Fruit fly (Drosophila melanogaster) whole organism, embryonic: Measurements from ENCODE around the gene CG17855.

ENCODE experiments used
- Awh ChIP-seq: fragments of 200-800 bp; sonication (Bioruptor generic); IDR thresholded peaks from 2 replicates; pipeline ENCODE4, ENCODE4 v1.3.6; 2022; ENCODE audit warnings: missing biosample characterization, missing genetic modification characterization
- CG1024 ChIP-seq: fragments of 200-800 bp; sonication (Bioruptor generic); IDR thresholded peaks from 2 replicates; pipeline ENCODE4 v1.3.6; 2022; ENCODE audit warnings: missing biosample characterization, missing genetic modification characterization
- CG10321 ChIP-seq: fragments of 200-800 bp; sonication (Bioruptor generic); IDR thresholded peaks from 2 replicates; pipeline ENCODE4 v1.3.6; 2022; ENCODE audit warnings: missing biosample characterization, missing genetic modification characterization
- CG10431 ChIP-seq: fragments of 200-800 bp; sonication (Bioruptor generic); optimal IDR thresholded peaks from 3 replicates; lab custom pipeline; 2018; ENCODE audit warnings: missing biosample characterization, mild to moderate bottlenecking, missing genetic modification characterization
- CG10959 ChIP-seq: fragments of 200-800 bp; sonication (Bioruptor generic); IDR thresholded peaks from 2 replicates; pipeline ENCODE4 v1.3.6; 2022; ENCODE audit warnings: missing biosample characterization, missing genetic modification characterization
- CG11085 ChIP-seq: fragments of 200-800 bp; sonication (Bioruptor generic); IDR thresholded peaks from 2 replicates; pipeline ENCODE4 v1.3.6; 2022; ENCODE audit warnings: missing biosample characterization, missing genetic modification characterization
- CG11398 ChIP-seq: fragments of 200-800 bp; sonication (Bioruptor generic); optimal IDR thresholded peaks from 2 replicates; lab custom pipeline; 2016; ENCODE audit warnings: missing biosample characterization, missing genetic modification characterization
- CG12391 ChIP-seq: fragments of 200-800 bp; sonication (Bioruptor generic); optimal IDR thresholded peaks from 3 replicates; lab custom pipeline; 2018; ENCODE audit warnings: missing biosample characterization, mild to moderate bottlenecking, missing genetic modification characterization, moderate library complexity
- CG13287 ChIP-seq: fragments of 200-800 bp; sonication (Bioruptor generic); IDR thresholded peaks from 2 replicates; pipeline ENCODE4 v1.3.6; 2022; ENCODE audit warnings: missing biosample characterization, missing genetic modification characterization; ENCODE audit not compliant: partially characterized antibody
- CG14710 ChIP-seq: fragments of 200-800 bp; sonication (Bioruptor generic); optimal IDR thresholded peaks from 3 replicates; lab custom pipeline; 2019; ENCODE audit warnings: missing biosample characterization, mild to moderate bottlenecking, missing genetic modification characterization, moderate library complexity
- CG18011 ChIP-seq: fragments of 200-800 bp; sonication (Bioruptor generic); optimal IDR thresholded peaks from 2 replicates; lab custom pipeline; 2017; ENCODE audit warnings: missing biosample characterization, missing genetic modification characterization, mild to moderate bottlenecking, moderate library complexity, missing genotype
- CG1832 ChIP-seq: fragments of 200-800 bp; sonication (Bioruptor generic); optimal IDR thresholded peaks from 2 replicates; lab custom pipeline; 2017; ENCODE audit warnings: missing biosample characterization, mild to moderate bottlenecking, missing genetic modification characterization, inconsistent platforms
- CG31365 ChIP-seq: fragments of 200-800 bp; sonication (Bioruptor generic); optimal IDR thresholded peaks from 2 replicates; lab custom pipeline; 2018; ENCODE audit warnings: missing biosample characterization, mild to moderate bottlenecking, missing genetic modification characterization
- CG31388 ChIP-seq: fragments of 200-800 bp; sonication (Bioruptor generic); optimal IDR thresholded peaks from 2 replicates; lab custom pipeline; 2016; ENCODE audit warnings: missing biosample characterization, missing genetic modification characterization
- CG34224 ChIP-seq: fragments of 200-800 bp; sonication (Bioruptor generic); IDR thresholded peaks from 3 replicates; pipeline ENCODE4 v1.3.6; 2022; ENCODE audit warnings: missing biosample characterization, missing genetic modification characterization; ENCODE audit not compliant: partially characterized antibody
- CG4820 ChIP-seq: fragments of 200-800 bp; sonication (Bioruptor generic); optimal IDR thresholded peaks from 3 replicates; lab custom pipeline; 2016; ENCODE audit warnings: missing biosample characterization, missing genetic modification characterization
- CG6175 ChIP-seq: fragments of 200-800 bp; sonication (Bioruptor generic); IDR thresholded peaks from 3 replicates; pipeline ENCODE4 v1.3.6; 2022; ENCODE audit warnings: missing biosample characterization, missing genetic modification characterization
- CG6654 ChIP-seq: fragments of 200-800 bp; sonication (Bioruptor generic); optimal IDR thresholded peaks from 2 replicates; lab custom pipeline; 2017; ENCODE audit warnings: missing biosample characterization, mild to moderate bottlenecking, missing genetic modification characterization
- CG7786 ChIP-seq: fragments of 200-800 bp; sonication (Bioruptor generic); optimal IDR thresholded peaks from 2 replicates; lab custom pipeline; 2016; ENCODE audit warnings: missing biosample characterization, missing genetic modification characterization
- CG8944 ChIP-seq: fragments of 200-800 bp; sonication (Bioruptor generic); optimal IDR thresholded peaks from 3 replicates; lab custom pipeline; 2016; ENCODE audit warnings: missing biosample characterization, missing genetic modification characterization
- Dek ChIP-seq: fragments of 200-800 bp; sonication (Bioruptor generic); optimal IDR thresholded peaks from 3 replicates; lab custom pipeline; 2019; ENCODE audit warnings: missing biosample characterization, mild to moderate bottlenecking, missing genetic modification characterization, moderate library complexity
- Dref ChIP-seq: fragments of 200-800 bp; sonication (Bioruptor generic); IDR thresholded peaks from 2 replicates; pipeline ENCODE4 v1.3.6; 2022; ENCODE audit warnings: missing biosample characterization, missing genetic modification characterization
- HHEX ChIP-seq: fragments of 200-800 bp; sonication (Bioruptor generic); optimal IDR thresholded peaks from 3 replicates; lab custom pipeline; 2017; ENCODE audit warnings: missing biosample characterization, mild to moderate bottlenecking, missing genetic modification characterization, missing genetic modification reagents
- HLH54F ChIP-seq: fragments of 200-800 bp; sonication (Bioruptor generic); optimal IDR thresholded peaks from 3 replicates; lab custom pipeline; 2016; ENCODE audit warnings: missing biosample characterization, missing genetic modification characterization
- Hmx ChIP-seq: fragments of 200-800 bp; sonication (Bioruptor generic); optimal IDR thresholded peaks from 2 replicates; lab custom pipeline; 2016; ENCODE audit warnings: missing biosample characterization, missing genetic modification characterization
- MBD-R2 ChIP-seq: fragments of 200-800 bp; sonication (Bioruptor generic); IDR thresholded peaks from 2 replicates; pipeline ENCODE4 v1.3.6; 2022; ENCODE audit warnings: missing biosample characterization, missing genetic modification characterization
- MTF-1 ChIP-seq: fragments of 200-800 bp; sonication (Bioruptor generic); optimal IDR thresholded peaks from 2 replicates; lab custom pipeline; 2018; ENCODE audit warnings: missing biosample characterization, mild to moderate bottlenecking, missing genetic modification characterization, borderline replicate concordance
- Meics ChIP-seq: fragments of 200-800 bp; sonication (Bioruptor generic); optimal IDR thresholded peaks from 2 replicates; lab custom pipeline; 2017; ENCODE audit warnings: missing biosample characterization, mild to moderate bottlenecking, missing genetic modification characterization
- Mes4 ChIP-seq: fragments of 200-800 bp; sonication (Bioruptor generic); optimal IDR thresholded peaks from 2 replicates; lab custom pipeline; 2016; ENCODE audit warnings: missing biosample characterization, missing genetic modification characterization
- NC2β ChIP-seq: fragments of 200-800 bp; sonication (Bioruptor generic); optimal IDR thresholded peaks from 2 replicates; lab custom pipeline; 2016; ENCODE audit warnings: missing biosample characterization, missing genetic modification characterization
- Neu2 ChIP-seq: fragments of 200-800 bp; sonication (Bioruptor generic); optimal IDR thresholded peaks from 3 replicates; lab custom pipeline; 2016; ENCODE audit warnings: missing biosample characterization, missing genetic modification characterization, borderline replicate concordance
- TFAM ChIP-seq: fragments of 200-800 bp; sonication (Bioruptor generic); optimal IDR thresholded peaks from 2 replicates; lab custom pipeline; 2017; ENCODE audit warnings: missing biosample characterization, missing genetic modification characterization, inconsistent platforms
- crc ChIP-seq: fragments of 200-800 bp; sonication (Bioruptor generic); optimal IDR thresholded peaks from 2 replicates; lab custom pipeline; 2016; ENCODE audit warnings: missing biosample characterization, missing genetic modification characterization
- crol ChIP-seq: fragments of 200-800 bp; sonication (Bioruptor generic); IDR thresholded peaks from 2 replicates; pipeline ENCODE4 v1.3.6; 2022; ENCODE audit warnings: missing biosample characterization, missing genetic modification characterization
- emc ChIP-seq: fragments of 200-800 bp; sonication (Bioruptor generic); optimal IDR thresholded peaks from 2 replicates; lab custom pipeline; 2016; ENCODE audit warnings: missing biosample characterization, missing genetic modification characterization
- exex ChIP-seq: fragments of 200-800 bp; sonication (Bioruptor generic); optimal IDR thresholded peaks from 4 replicates; lab custom pipeline; 2018; ENCODE audit warnings: missing biosample characterization, mild to moderate bottlenecking, missing genetic modification characterization, moderate library complexity
- fd64A ChIP-seq: fragments of 200-800 bp; sonication (Bioruptor generic); optimal IDR thresholded peaks from 3 replicates; lab custom pipeline; 2018; ENCODE audit warnings: missing biosample characterization, mild to moderate bottlenecking, missing genetic modification characterization
- fru ChIP-seq: fragments of >200 bp; optimal IDR thresholded peaks from 2 replicates; lab custom pipeline; 2017
- grn ChIP-seq: fragments of 200-800 bp; sonication (Bioruptor generic); optimal IDR thresholded peaks from 3 replicates; lab custom pipeline; 2017; ENCODE audit warnings: missing biosample characterization, missing genetic modification characterization
- gt ChIP-seq: fragments of 200-800 bp; sonication (Bioruptor generic); IDR thresholded peaks from 2 replicates; pipeline ENCODE4 v1.3.6; 2022; ENCODE audit warnings: missing biosample characterization, missing genetic modification characterization
- hth ChIP-seq: fragments of >200 bp; optimal IDR thresholded peaks from 2 replicates; lab custom pipeline; 2017; ENCODE audit warnings: inconsistent platforms
- kay ChIP-seq: fragments of 200-800 bp; sonication (Bioruptor generic); optimal IDR thresholded peaks from 2 replicates; lab custom pipeline; 2016; ENCODE audit warnings: missing biosample characterization, missing genetic modification characterization
- klu ChIP-seq: fragments of 200-800 bp; sonication (Bioruptor generic); IDR thresholded peaks from 2 replicates; pipeline ENCODE4 v1.3.6; 2022; ENCODE audit warnings: missing biosample characterization, missing genetic modification characterization
- lmd ChIP-seq: fragments of 200-800 bp; sonication (Bioruptor generic); IDR thresholded peaks from 2 replicates; pipeline ENCODE4 v1.3.6; 2022; ENCODE audit warnings: missing biosample characterization, missing genetic modification characterization
- odd ChIP-seq: fragments of 200-800 bp; sonication (Bioruptor generic); optimal IDR thresholded peaks from 2 replicates; lab custom pipeline; 2017; ENCODE audit warnings: missing biosample characterization, mild to moderate bottlenecking, missing genetic modification characterization
- pum ChIP-seq: fragments of 200-800 bp; sonication (Bioruptor generic); optimal IDR thresholded peaks from 2 replicates; lab custom pipeline; 2016; ENCODE audit warnings: missing biosample characterization, missing genetic modification characterization
- repo ChIP-seq: fragments of 200-800 bp; sonication (Bioruptor generic); optimal IDR thresholded peaks from 2 replicates; lab custom pipeline; 2016; ENCODE audit warnings: missing biosample characterization, missing genetic modification characterization
- rib ChIP-seq: fragments of 200-800 bp; sonication (Bioruptor generic); IDR thresholded peaks from 2 replicates; pipeline ENCODE4 v1.3.6; 2022; ENCODE audit warnings: missing biosample characterization, missing genetic modification characterization
- sna ChIP-seq: fragments of 200-800 bp; sonication (Bioruptor generic); IDR thresholded peaks from 2 replicates; pipeline ENCODE4 v1.3.6; 2022; ENCODE audit warnings: missing biosample characterization, missing genetic modification characterization; ENCODE audit not compliant: partially characterized antibody
- stwl ChIP-seq: fragments of 200-800 bp; sonication (Bioruptor generic); optimal IDR thresholded peaks from 3 replicates; lab custom pipeline; 2018; ENCODE audit warnings: missing biosample characterization, mild to moderate bottlenecking, missing genetic modification characterization, moderate library complexity
- tin ChIP-seq: fragments of 200-800 bp; sonication (Bioruptor generic); optimal IDR thresholded peaks from 3 replicates; lab custom pipeline; 2016; ENCODE audit warnings: missing biosample characterization, missing genetic modification characterization
- ttk ChIP-seq: fragments of 200-800 bp; sonication (Bioruptor generic); IDR thresholded peaks from 2 replicates; pipeline ENCODE4 v2.1.2; 2022; ENCODE audit warnings: missing biosample characterization, missing genetic modification characterization

Gene CG17855

DNA sequence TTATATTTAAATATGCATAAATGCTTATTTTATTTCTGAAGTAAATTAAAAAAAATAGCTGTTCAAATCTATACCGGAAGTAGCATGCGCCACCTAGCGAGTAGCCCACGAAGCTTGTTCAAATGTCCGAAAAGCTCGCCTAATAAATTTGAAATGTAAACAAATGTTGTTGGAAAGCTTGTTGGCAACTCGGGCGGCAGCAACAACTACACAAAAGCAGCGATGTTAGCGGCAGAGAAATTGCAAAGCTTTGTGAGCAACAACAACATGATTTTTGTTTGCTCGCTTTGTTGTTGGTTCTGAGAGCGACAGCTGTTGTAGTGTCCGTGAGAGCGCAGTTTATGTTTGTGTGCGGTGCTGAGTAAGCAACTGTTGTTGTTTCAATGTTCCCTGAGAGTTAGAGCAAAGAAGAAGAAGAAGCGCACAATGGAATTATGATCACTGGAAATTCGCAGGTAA, 27.1 kb downstream of the CG17855 start (continued):
- peak; percentile 82 for TF ChIP-seq HLH54F
- peak; percentile 98 for TF ChIP-seq Awh (GFP tag; lab: Robert Waterston, UW)
- peak; percentile 100 for TF ChIP-seq fd64A (GFP tag; lab: Kevin White, UChicago)
- peak; percentile 65 for TF ChIP-seq CG13287 (GFP tag; lab: Robert Waterston, UW)
- peak; percentile 35; the same call in 1 of the 2 replicates for TF ChIP-seq Dref
- peak; percentile 99 for TF ChIP-seq CG10431 (GFP tag; lab: Kevin White, UChicago)
- TF ChIP-seq crc: peak; percentile 96
- TF ChIP-seq CG10959 (GFP tag; lab: Robert Waterston, UW): peak; percentile 72
- peak; percentile 45; the same call in 1 of the 3 replicates for TF ChIP-seq CG34224
- TF ChIP-seq klu (GFP tag; lab: Robert Waterston, UW): peak; percentile 49
- peak; percentile 92 for TF ChIP-seq CG18011 (GFP tag; lab: Kevin White, UChicago)
- peak; percentile 91 for TF ChIP-seq CG11085
- TF ChIP-seq lmd (GFP tag; lab: Robert Waterston, UW): peak; percentile 80
- TF ChIP-seq MTF-1 (GFP tag; lab: Kevin White, UChicago): peak; percentile 100
- TF ChIP-seq Meics (GFP tag; lab: Kevin White, UChicago): peak; percentile 99
- TF ChIP-seq CG4820 (GFP tag; lab: Kevin White, UChicago): peak; percentile 89
- peak; percentile 81 for TF ChIP-seq CG31388 (GFP tag; lab: Kevin White, UChicago)
- no peak for TF ChIP-seq hth (lab: Kevin White, UChicago)
- peak; percentile 94 for TF ChIP-seq exex (tag; lab: Kevin White, UChicago)
- TF ChIP-seq CG11398 (GFP tag; lab: Kevin White, UChicago): peak; percentile 97
- TF ChIP-seq CG12391 (tag; lab: Kevin White, UChicago): peak; percentile 98
- TF ChIP-seq CG31365 (tag; lab: Kevin White, UChicago): peak; percentile 95
- no peak for TF ChIP-seq fru (lab: Kevin White, UChicago)
- peak; percentile 86 for TF ChIP-seq CG10321 (GFP tag; lab: Robert Waterston, UW)
- peak; percentile 94 for TF ChIP-seq repo (GFP tag; lab: Kevin White, UChicago)
- TF ChIP-seq stwl (tag; lab: Kevin White, UChicago): peak; percentile 69
- peak; percentile 95 for TF ChIP-seq ttk
- peak; percentile 100 for TF ChIP-seq odd (GFP tag; lab: Kevin White, UChicago)
- TF ChIP-seq Neu2 (GFP tag; lab: Kevin White, UChicago): no peak
- peak; percentile 96 for TF ChIP-seq Mes4 (GFP tag; lab: Kevin White, UChicago)
- peak; percentile 65 for TF ChIP-seq kay (GFP tag; lab: Kevin White, UChicago)
- TF ChIP-seq NC2β (GFP tag; lab: Kevin White, UChicago): peak; percentile 96
- TF ChIP-seq tin (GFP tag; lab: Kevin White, UChicago): peak; percentile 95
- no peak; the same call in 1 of the 2 replicates for TF ChIP-seq sna (GFP tag; lab: Robert Waterston, UW)
- peak; percentile 100 for TF ChIP-seq HHEX
- peak; percentile 95 for TF ChIP-seq CG1024
- peak; percentile 93 for TF ChIP-seq grn
- peak; percentile 88 for TF ChIP-seq CG14710 (tag; lab: Kevin White, UChicago)
- peak; percentile 94 for TF ChIP-seq CG6175 (GFP tag; lab: Robert Waterston, UW)
- peak; percentile 71 for TF ChIP-seq crol (GFP tag; lab: Robert Waterston, UW)
- peak; percentile 84 for TF ChIP-seq MBD-R2 (GFP tag; lab: Robert Waterston, UW)
- peak; percentile 97 for TF ChIP-seq Dek (tag; lab: Kevin White, UChicago)
- peak; percentile 73 for TF ChIP-seq pum (GFP tag; lab: Kevin White, UChicago)
- peak; percentile 87 for TF ChIP-seq rib (GFP tag; lab: Robert Waterston, UW)
- TF ChIP-seq CG6654 (GFP tag; lab: Kevin White, UChicago): peak; percentile 91
- peak; percentile 42 for TF ChIP-seq Hmx (GFP tag; lab: Kevin White, UChicago)
- TF ChIP-seq emc (GFP tag; lab: Kevin White, UChicago): peak; percentile 95
- peak; percentile 64 for TF ChIP-seq CG8944
- peak; percentile 72 for TF ChIP-seq gt (GFP tag; lab: Robert Waterston, UW)
- TF ChIP-seq CG1832 (GFP tag; lab: Kevin White, UChicago): no peak
- peak; percentile 93 for TF ChIP-seq TFAM (GFP tag; lab: Kevin White, UChicago)
- peak; percentile 74 for TF ChIP-seq CG7786 (GFP tag; lab: Kevin White, UChicago)
